Worm (Caenorhabditis elegans) whole organism, mixed stage, embryonic: ENCODE results near the gene B0198.3.
A peak's percentile ranks its signal among the peaks of the same experiment; 100 is the strongest.

Experiments used
- ces-1 ChIP-seq: fragments of 150-350 bp; optimal IDR thresholded peaks from 2 replicates; lab custom pipeline; 2014; ENCODE audit warnings: missing biosample characterization, missing genetic modification reagents, missing genetic modification characterization
- elt-3 ChIP-seq: fragments of 150-350 bp; optimal IDR thresholded peaks from 2 replicates; lab custom pipeline; 2014; ENCODE audit warnings: missing biosample characterization, missing genetic modification characterization
- mab-5 ChIP-seq: fragments of 150-350 bp; optimal IDR thresholded peaks from 2 replicates; lab custom pipeline; 2014; ENCODE audit warnings: missing biosample characterization, missing genetic modification characterization
- mep-1 ChIP-seq: fragments of 150-350 bp; optimal IDR thresholded peaks from 2 replicates; lab custom pipeline; 2017; ENCODE audit warnings: missing biosample characterization, missing genetic modification reagents, missing genetic modification characterization, inconsistent platforms
- nhr-237 ChIP-seq: fragments of 150-350 bp; optimal IDR thresholded peaks from 2 replicates; lab custom pipeline; 2014; ENCODE audit warnings: missing biosample characterization, missing genetic modification characterization
- sem-2 ChIP-seq: fragments of 200-800 bp; sonication (Bioruptor generic); optimal IDR thresholded peaks from 2 replicates; lab custom pipeline; 2018; ENCODE audit warnings: mild to moderate bottlenecking, missing genetic modification characterization, missing compliant biosample characterization
- unc-62 ChIP-seq: fragments of 150-350 bp; optimal IDR thresholded peaks from 2 replicates; lab custom pipeline; 2014; ENCODE audit warnings: missing biosample characterization, missing genetic modification reagents, missing genetic modification characterization

DNA sequence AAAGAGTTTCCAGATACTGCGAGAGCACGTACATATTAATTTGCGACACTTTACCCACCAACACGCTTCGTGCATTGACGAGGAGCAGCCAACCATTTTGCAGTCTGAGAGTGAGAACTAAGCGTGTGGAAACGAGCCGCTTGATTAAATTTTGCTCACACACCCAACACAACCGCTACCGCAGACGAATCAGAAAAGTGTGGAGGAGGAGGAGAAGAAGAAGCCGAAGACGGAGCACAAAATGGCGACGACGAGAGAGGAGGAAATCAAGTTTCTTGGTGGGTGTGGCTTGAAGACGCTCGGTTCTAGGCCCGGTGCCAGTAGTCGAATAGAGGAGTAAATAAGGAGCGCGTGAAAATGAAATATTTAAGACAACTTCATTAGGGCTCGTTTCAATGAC, 25.9 kb upstream of the B0198.3 start:
- TF ChIP-seq sem-2 (GFP tag; lab: Kevin White, UChicago) (no peak), ces-1 (GFP tag; lab: Kevin White, UChicago) (peak; percentile 94), mep-1 (tag; lab: Kevin White, UChicago) (no peak), nhr-237 (tag; lab: Kevin White, UChicago) (no peak), mab-5 (tag; lab: Kevin White, UChicago) (no peak), unc-62 (no peak), elt-3 (tag; lab: Kevin White, UChicago) (no peak)
